Fruit fly (Drosophila melanogaster): Measurements from ENCODE around the gene tutl.
A peak's percentile ranks its signal among the peaks of the same experiment; 100 is the strongest.

tutl gene

DNA sequence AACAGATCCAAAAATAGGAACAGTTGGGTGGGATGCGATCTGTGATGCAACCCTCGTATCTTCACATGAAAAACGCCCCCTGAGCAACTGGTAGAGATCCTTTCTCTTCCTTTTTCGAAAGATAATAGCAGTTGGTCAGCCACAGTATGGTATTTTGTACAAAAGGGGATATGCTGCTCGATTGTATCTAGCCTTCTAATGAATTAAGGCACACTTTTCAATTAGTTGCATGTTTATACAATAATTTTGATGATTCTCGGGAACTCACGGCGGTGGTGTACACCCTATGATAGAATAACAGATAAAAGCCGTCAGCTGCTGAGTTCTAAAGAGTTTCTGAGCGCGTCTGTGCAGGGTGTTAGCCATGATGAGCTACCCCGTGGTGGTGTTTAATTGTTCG is 66.7 kb downstream of the tutl start:
- TF ChIP-seq CG32121 (GFP tag; IDR thresholded peaks at IDR 0.05) (no peak), CG15710 (tag; optimal IDR thresholded peaks at IDR 0.05) (no peak), CG34367 (tag; optimal IDR thresholded peaks at IDR 0.05) (no peak), CG17806 (tag; optimal IDR thresholded peaks at IDR 0.05) (no peak), Pif1A (GFP tag; optimal IDR thresholded peaks at IDR 0.05) (no peak), Ets98B (GFP tag; IDR thresholded peaks at IDR 0.05) (no peak), CG8301 (tag; optimal IDR thresholded peaks at IDR 0.05) (no peak), CG8159 (tag; optimal IDR thresholded peaks at IDR 0.05) (no peak), EcR (GFP tag; optimal IDR thresholded peaks at IDR 0.05) (no peak), CG12605 (GFP tag; IDR thresholded peaks at IDR 0.05) (no peak), D1 (tag; optimal IDR thresholded peaks at IDR 0.05) (no peak), gl (tag; optimal IDR thresholded peaks at IDR 0.05) (no peak)

DNA sequence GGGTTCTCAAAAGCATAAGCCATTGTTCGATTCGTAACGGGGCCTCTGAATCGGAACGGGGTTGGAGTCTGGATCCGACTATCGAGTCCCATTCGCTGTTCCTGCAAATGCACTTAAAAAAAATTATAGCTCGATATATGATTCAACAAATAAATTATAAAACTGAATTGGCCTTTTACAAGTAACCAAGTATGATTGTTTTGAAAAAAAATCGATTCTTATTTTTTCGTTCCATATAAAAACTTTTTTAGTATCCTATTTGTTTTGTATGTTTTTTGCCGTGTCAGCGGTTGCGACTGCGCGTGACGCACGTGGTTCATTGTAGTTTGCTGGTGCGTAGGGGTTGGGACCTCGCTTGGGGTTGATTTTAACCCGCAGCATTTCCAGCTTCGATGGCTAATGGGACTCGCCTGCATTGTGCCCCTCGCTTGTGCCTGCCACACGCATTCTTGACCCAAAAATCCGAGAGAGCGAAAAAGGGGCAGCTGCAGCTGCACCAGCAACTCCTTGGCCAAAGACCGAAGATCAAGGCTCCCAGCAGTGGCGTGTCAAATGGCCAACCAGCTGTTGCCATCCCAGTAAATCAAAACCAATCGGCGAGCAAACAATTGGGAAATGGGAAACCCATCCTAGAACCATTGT is 67.9 kb downstream of the tutl start:
- no peak for TF ChIP-seq Snoo (tag; optimal IDR thresholded peaks at IDR 0.05)
- no peak for TF ChIP-seq EcR (GFP tag; optimal IDR thresholded peaks at IDR 0.05)
- no peak for TF ChIP-seq Pif1A (GFP tag; optimal IDR thresholded peaks at IDR 0.05)
- peak; percentile 14 for TF ChIP-seq CG8301 (tag; optimal IDR thresholded peaks at IDR 0.05)
- TF ChIP-seq CG32121 (GFP tag; IDR thresholded peaks at IDR 0.05) = no peak
- no peak for TF ChIP-seq Ets98B (GFP tag; IDR thresholded peaks at IDR 0.05)
- TF ChIP-seq gl (tag; optimal IDR thresholded peaks at IDR 0.05) = no peak
- TF ChIP-seq rn (GFP tag; IDR thresholded peaks at IDR 0.05) = no peak
- TF ChIP-seq CG4496 (GFP tag; IDR thresholded peaks at IDR 0.05) = no peak
- no peak for TF ChIP-seq D1 (tag; optimal IDR thresholded peaks at IDR 0.05)
- peak; percentile 12 for TF ChIP-seq CG14655 (GFP tag; optimal IDR thresholded peaks at IDR 0.05)
- TF ChIP-seq CG9948 (tag; optimal IDR thresholded peaks at IDR 0.05) = peak; percentile 29
- TF ChIP-seq Pif1B (GFP tag; optimal IDR thresholded peaks at IDR 0.05) = no peak
- no peak for TF ChIP-seq CG12605 (GFP tag; IDR thresholded peaks at IDR 0.05)
- TF ChIP-seq CG13204 (GFP tag; optimal IDR thresholded peaks at IDR 0.05) = no peak
- peak; percentile 51 for TF ChIP-seq CG15710 (tag; optimal IDR thresholded peaks at IDR 0.05)
- TF ChIP-seq CG34367 (tag; optimal IDR thresholded peaks at IDR 0.05) = peak; percentile 19
- peak; percentile 46 for TF ChIP-seq CG17806 (tag; optimal IDR thresholded peaks at IDR 0.05)
- TF ChIP-seq CG8159 (tag; optimal IDR thresholded peaks at IDR 0.05) = peak; percentile 63
- no peak for TF ChIP-seq fd96Ca (GFP tag; IDR thresholded peaks at IDR 0.05)
- TF ChIP-seq CG10348 (GFP tag; IDR thresholded peaks at IDR 0.05) = no peak

DNA sequence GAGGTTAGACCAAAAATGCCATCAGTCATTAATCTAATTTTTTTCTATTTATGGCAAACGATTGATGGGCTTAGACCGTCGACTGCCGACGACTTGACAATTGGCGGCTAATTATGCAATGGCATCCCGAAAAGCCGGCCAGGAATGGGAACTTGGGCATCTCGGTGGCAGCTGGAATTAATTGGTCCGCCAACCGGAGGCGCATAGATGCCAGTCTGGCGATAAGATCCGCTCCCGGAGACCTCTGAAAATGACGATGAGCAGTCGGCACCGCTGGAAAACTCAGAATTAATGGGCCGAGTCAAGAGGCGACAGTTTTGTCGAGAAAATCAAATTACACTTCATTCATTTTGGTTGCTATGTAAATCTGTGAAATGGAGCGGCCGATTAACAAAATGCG is 69.7 kb downstream of the tutl start, which contains the start of gene CG15429:
Gene CG15429, plus strand, starts transcription at position 301 of the 400 bp plus-strand sequence.
- TF ChIP-seq CG17806 (tag; optimal IDR thresholded peaks at IDR 0.05) (no peak), CG34367 (tag; optimal IDR thresholded peaks at IDR 0.05) (no peak), D1 (tag; optimal IDR thresholded peaks at IDR 0.05) (no peak), gl (tag; optimal IDR thresholded peaks at IDR 0.05) (no peak), EcR (GFP tag; optimal IDR thresholded peaks at IDR 0.05) (no peak), Pif1A (GFP tag; optimal IDR thresholded peaks at IDR 0.05) (no peak), CG14655 (GFP tag; optimal IDR thresholded peaks at IDR 0.05) (no peak), rn (GFP tag; IDR thresholded peaks at IDR 0.05) (no peak), Ets98B (GFP tag; IDR thresholded peaks at IDR 0.05) (no peak), Pif1B (GFP tag; optimal IDR thresholded peaks at IDR 0.05) (no peak), CG32121 (GFP tag; IDR thresholded peaks at IDR 0.05) (no peak), CG4496 (GFP tag; IDR thresholded peaks at IDR 0.05) (no peak), CG13204 (GFP tag; optimal IDR thresholded peaks at IDR 0.05) (no peak), Snoo (tag; optimal IDR thresholded peaks at IDR 0.05) (no peak), CG12605 (GFP tag; IDR thresholded peaks at IDR 0.05) (no peak), CG15710 (tag; optimal IDR thresholded peaks at IDR 0.05) (no peak), fd96Ca (GFP tag; IDR thresholded peaks at IDR 0.05) (no peak), CG8301 (tag; optimal IDR thresholded peaks at IDR 0.05) (no peak)

DNA sequence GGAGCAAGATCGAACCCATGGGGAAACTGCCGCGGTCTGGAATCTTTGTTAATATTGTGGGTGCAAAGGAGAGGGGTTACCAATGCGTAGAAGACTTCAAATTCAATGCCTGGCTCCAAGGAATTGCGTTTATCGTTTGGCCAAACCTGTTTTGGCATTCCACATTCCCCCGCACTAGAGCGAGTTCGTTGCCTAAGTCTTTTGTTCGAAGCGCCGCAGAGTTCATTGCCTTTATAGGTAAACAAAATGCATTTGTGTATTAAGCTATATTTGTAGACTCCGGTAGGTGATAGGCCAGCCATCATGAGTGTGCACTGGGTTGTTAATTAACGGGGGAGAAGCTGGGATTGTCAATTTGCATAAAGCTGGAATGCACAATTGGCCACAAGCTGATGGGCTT is 72.1 kb downstream of the tutl start:
- TF ChIP-seq EcR (GFP tag; optimal IDR thresholded peaks at IDR 0.05) (peak; percentile 93), CG10348 (GFP tag; IDR thresholded peaks at IDR 0.05) (no peak)

DNA sequence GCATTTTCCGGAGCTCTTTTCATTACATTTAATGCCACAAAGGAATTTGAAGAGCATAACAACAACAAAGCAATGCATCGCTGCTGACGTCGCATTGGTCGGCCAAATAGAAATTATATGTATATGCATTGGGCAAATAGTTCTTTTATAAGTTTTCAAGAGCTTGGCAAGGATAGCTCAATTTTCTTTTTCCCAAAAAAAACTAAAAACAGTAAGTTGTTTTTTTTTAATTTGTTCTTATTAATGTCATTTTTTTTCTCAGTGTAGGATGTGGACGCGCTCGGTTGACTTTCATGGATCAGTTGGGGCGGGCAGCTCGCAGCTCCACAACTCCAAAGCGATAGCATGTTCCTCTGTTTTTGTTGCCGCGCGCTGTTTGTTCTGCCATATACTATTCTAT is 76.2 kb downstream of the tutl start:
- TF ChIP-seq CG9948 (tag; optimal IDR thresholded peaks at IDR 0.05) (peak; percentile 5), CG13204 (GFP tag; optimal IDR thresholded peaks at IDR 0.05) (no peak), Pif1A (GFP tag; optimal IDR thresholded peaks at IDR 0.05) (peak; percentile 68), gl (tag; optimal IDR thresholded peaks at IDR 0.05) (no peak), D1 (tag; optimal IDR thresholded peaks at IDR 0.05) (no peak), CG17806 (tag; optimal IDR thresholded peaks at IDR 0.05) (peak; percentile 27), Snoo (tag; optimal IDR thresholded peaks at IDR 0.05) (no peak), CG14655 (GFP tag; optimal IDR thresholded peaks at IDR 0.05) (peak; percentile 64), CG15710 (tag; optimal IDR thresholded peaks at IDR 0.05) (no peak), CG8301 (tag; optimal IDR thresholded peaks at IDR 0.05) (peak; percentile 50), CG4496 (GFP tag; IDR thresholded peaks at IDR 0.05) (peak; percentile 58; the same call in 2 of the 3 replicates), CG34367 (tag; optimal IDR thresholded peaks at IDR 0.05) (no peak), fd96Ca (GFP tag; IDR thresholded peaks at IDR 0.05) (peak; percentile 66), Pif1B (GFP tag; optimal IDR thresholded peaks at IDR 0.05) (no peak), CG10348 (GFP tag; IDR thresholded peaks at IDR 0.05) (no peak), CG12605 (GFP tag; IDR thresholded peaks at IDR 0.05) (peak; percentile 52), CG32121 (GFP tag; IDR thresholded peaks at IDR 0.05) (no peak; the same call in 1 of the 2 replicates), Ets98B (GFP tag; IDR thresholded peaks at IDR 0.05) (peak; percentile 26; the same call in 1 of the 2 replicates), rn (GFP tag; IDR thresholded peaks at IDR 0.05) (0 out of 2 replicates have a peak, but pooled peaks have one; percentile 3), EcR (GFP tag; optimal IDR thresholded peaks at IDR 0.05) (no peak), CG8159 (tag; optimal IDR thresholded peaks at IDR 0.05) (peak; percentile 1)

DNA sequence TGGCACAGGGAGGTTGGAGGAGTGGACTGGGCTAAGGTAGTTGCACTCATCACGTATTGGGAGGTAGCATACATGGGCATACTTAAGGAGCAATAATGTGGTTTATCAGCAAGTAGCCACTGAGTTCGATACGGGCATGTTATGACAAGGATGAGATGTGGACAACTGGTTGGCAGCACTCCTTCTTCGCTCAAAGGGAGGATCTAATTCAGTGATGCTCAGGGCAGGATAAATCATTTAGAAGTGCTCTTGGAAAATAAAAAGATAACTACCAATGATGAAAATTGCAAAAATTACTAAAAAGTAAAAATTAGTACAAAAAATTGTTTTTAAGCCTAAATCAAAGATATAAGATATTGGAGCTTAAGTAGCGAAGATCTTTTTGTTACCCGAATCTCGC is 77.9 kb downstream of the tutl start:
- TF ChIP-seq CG9948 (tag; optimal IDR thresholded peaks at IDR 0.05) (peak; percentile 24), CG8159 (tag; optimal IDR thresholded peaks at IDR 0.05) (peak; percentile 47), CG32121 (GFP tag; IDR thresholded peaks at IDR 0.05) (no peak), CG4496 (GFP tag; IDR thresholded peaks at IDR 0.05) (no peak), CG12605 (GFP tag; IDR thresholded peaks at IDR 0.05) (no peak), rn (GFP tag; IDR thresholded peaks at IDR 0.05) (0 out of 2 replicates have a peak, but pooled peaks have one; percentile 6), CG10348 (GFP tag; IDR thresholded peaks at IDR 0.05) (0 out of 2 replicates have a peak, but pooled peaks have one; percentile 18), CG17806 (tag; optimal IDR thresholded peaks at IDR 0.05) (peak; percentile 18), CG34367 (tag; optimal IDR thresholded peaks at IDR 0.05) (no peak), CG15710 (tag; optimal IDR thresholded peaks at IDR 0.05) (peak; percentile 41)

Data from whole organism, pupa.